Fruit fly (Drosophila melanogaster) whole organism, embryonic: ENCODE data around the gene Vha36-3.

Source experiments
- Atf6 ChIP-seq: fragments of 200-800 bp; sonication (Bioruptor generic); IDR thresholded peaks from 2 replicates; pipeline ENCODE4 v1.3.6; 2022; ENCODE audit warnings: missing biosample characterization, missing genetic modification characterization
- Bteb2 ChIP-seq: fragments of 200-800 bp; sonication (Bioruptor generic); optimal IDR thresholded peaks from 2 replicates; lab custom pipeline; 2016; ENCODE audit warnings: missing biosample characterization, missing genetic modification characterization
- CG10321 ChIP-seq: fragments of 200-800 bp; sonication (Bioruptor generic); IDR thresholded peaks from 2 replicates; pipeline ENCODE4 v1.3.6; 2022; ENCODE audit warnings: missing biosample characterization, missing genetic modification characterization
- CG10543 ChIP-seq: fragments of 200-800 bp; sonication (Bioruptor generic); optimal IDR thresholded peaks from 3 replicates; lab custom pipeline; 2017; ENCODE audit warnings: missing biosample characterization, mild to moderate bottlenecking, missing genetic modification characterization, moderate library complexity
- CG10654 ChIP-seq: fragments of 200-800 bp; sonication (Bioruptor generic); optimal IDR thresholded peaks from 2 replicates; lab custom pipeline; 2016; ENCODE audit warnings: missing biosample characterization, missing genetic modification characterization
- CG11085 ChIP-seq: fragments of 200-800 bp; sonication (Bioruptor generic); IDR thresholded peaks from 2 replicates; pipeline ENCODE4 v1.3.6; 2022; ENCODE audit warnings: missing biosample characterization, missing genetic modification characterization
- CG1529 ChIP-seq: fragments of 200-800 bp; sonication (Bioruptor generic); optimal IDR thresholded peaks from 3 replicates; lab custom pipeline; 2018; ENCODE audit warnings: missing biosample characterization, missing genetic modification characterization
- CG18262 ChIP-seq: fragments of 200-800 bp; optimal IDR thresholded peaks from 3 replicates; lab custom pipeline; 2019; ENCODE audit warnings: missing biosample characterization, mild to moderate bottlenecking, missing genetic modification characterization, moderate library complexity
- CG3281 ChIP-seq: fragments of 200-800 bp; sonication (Bioruptor generic); optimal IDR thresholded peaks from 3 replicates; lab custom pipeline; 2017; ENCODE audit warnings: missing biosample characterization, mild to moderate bottlenecking, missing genetic modification characterization
- CG34376 ChIP-seq: fragments of 200-800 bp; sonication (Bioruptor generic); optimal IDR thresholded peaks from 2 replicates; lab custom pipeline; 2018; ENCODE audit warnings: missing biosample characterization, mild to moderate bottlenecking, missing genetic modification characterization
- CG34422 ChIP-seq: fragments of 200-800 bp; sonication (Bioruptor generic); IDR thresholded peaks from 3 replicates; pipeline ENCODE4 v1.3.6; 2022; ENCODE audit warnings: missing biosample characterization, missing genetic modification characterization
- CG3726 ChIP-seq: fragments of 200-800 bp; sonication (Bioruptor generic); IDR thresholded peaks from 3 replicates; pipeline ENCODE4, ENCODE4 v1.3.6; 2022; ENCODE audit warnings: missing biosample characterization, missing genetic modification characterization
- CG43689 ChIP-seq: fragments of 200-800 bp; sonication (Bioruptor generic); IDR thresholded peaks from 2 replicates; pipeline ENCODE4 v1.3.6; 2022; ENCODE audit warnings: missing biosample characterization, missing genetic modification characterization
- CG6791 ChIP-seq: fragments of 200-800 bp; sonication (Bioruptor generic); IDR thresholded peaks from 3 replicates; pipeline ENCODE4 v1.3.6; 2022; ENCODE audit warnings: missing biosample characterization, missing genetic modification characterization; ENCODE audit not compliant: partially characterized antibody
- CG8290 ChIP-seq, 3 experiments: fragments of 200-800 bp; sonication (Bioruptor generic); optimal IDR thresholded peaks; 2 replicates each; lab custom pipeline; 2016 to 2019; ENCODE audit warnings: missing biosample characterization in 3 of 3, missing genetic modification characterization in 3 of 3, mild to moderate bottlenecking in 2 of 3, moderate library complexity in 1 of 3
- CG8944 ChIP-seq: fragments of 200-800 bp; sonication (Bioruptor generic); optimal IDR thresholded peaks from 3 replicates; lab custom pipeline; 2016; ENCODE audit warnings: missing biosample characterization, missing genetic modification characterization
- Chrac-16 ChIP-seq: fragments of 200-800 bp; sonication (Bioruptor generic); optimal IDR thresholded peaks from 3 replicates; lab custom pipeline; 2016; ENCODE audit warnings: missing biosample characterization, missing genetic modification characterization
- Deaf1 ChIP-seq: fragments of 200-800 bp; optimal IDR thresholded peaks from 3 replicates; lab custom pipeline; 2019; ENCODE audit warnings: missing biosample characterization, mild to moderate bottlenecking, missing genetic modification characterization, moderate library complexity
- Dek ChIP-seq: fragments of 200-800 bp; sonication (Bioruptor generic); optimal IDR thresholded peaks from 3 replicates; lab custom pipeline; 2019; ENCODE audit warnings: missing biosample characterization, mild to moderate bottlenecking, missing genetic modification characterization, moderate library complexity
- Dll ChIP-seq: fragments of 200-800 bp; sonication (Bioruptor generic); IDR thresholded peaks from 4 replicates; pipeline ENCODE4 v1.3.6; 2022; ENCODE audit warnings: missing biosample characterization, missing genetic modification characterization; ENCODE audit not compliant: partially characterized antibody
- Ets65A ChIP-seq: fragments of 200-800 bp; sonication (Bioruptor generic); peaks from one replicate; lab custom pipeline; 2016; ENCODE audit warnings: missing biosample characterization, missing genetic modification characterization
- Hr3 ChIP-seq: fragments of 200-800 bp; sonication (Bioruptor generic); optimal IDR thresholded peaks from 3 replicates; lab custom pipeline; 2016; ENCODE audit warnings: missing biosample characterization, missing genetic modification characterization
- Hr78 ChIP-seq, 2 experiments: fragments of 200-800 bp in 1 of 2; fragments of >200 bp in 1 of 2; sonication (Bioruptor generic) in 1 of 2; optimal IDR thresholded peaks; 2 replicates each; lab custom pipeline; 2017 to 2019; ENCODE audit warnings: missing biosample characterization in 2 of 2, missing genetic modification characterization in 2 of 2, mild to moderate bottlenecking in 1 of 2, moderate library complexity in 1 of 2
- Mes4 ChIP-seq: fragments of 200-800 bp; sonication (Bioruptor generic); optimal IDR thresholded peaks from 2 replicates; lab custom pipeline; 2016; ENCODE audit warnings: missing biosample characterization, missing genetic modification characterization
- Nf-YB ChIP-seq: fragments of 200-800 bp; sonication (Bioruptor generic); optimal IDR thresholded peaks from 3 replicates; lab custom pipeline; 2019; ENCODE audit warnings: missing biosample characterization, mild to moderate bottlenecking, missing genetic modification characterization, moderate library complexity
- Ptx1 ChIP-seq: fragments of 200-800 bp; sonication (Bioruptor generic); IDR thresholded peaks from 2 replicates; pipeline ENCODE4 v1.3.6; 2022; ENCODE audit warnings: missing biosample characterization, missing genetic modification characterization
- Rx ChIP-seq: fragments of 200-800 bp; sonication (Bioruptor generic); IDR thresholded peaks from 2 replicates; pipeline ENCODE4 v1.3.6; 2022; ENCODE audit warnings: missing biosample characterization, missing genetic modification characterization
- Side ChIP-seq: fragments of 200-800 bp; sonication (Bioruptor generic); optimal IDR thresholded peaks from 2 replicates; lab custom pipeline; 2016; ENCODE audit warnings: missing biosample characterization, missing genetic modification characterization
- amos ChIP-seq: fragments of 200-800 bp; sonication (Bioruptor generic); IDR thresholded peaks from 2 replicates; pipeline ENCODE4 v1.3.6; 2022; ENCODE audit warnings: missing biosample characterization, missing genetic modification characterization; ENCODE audit not compliant: partially characterized antibody
- az2 ChIP-seq: fragments of 200-800 bp; sonication (Bioruptor generic); optimal IDR thresholded peaks from 3 replicates; lab custom pipeline; 2016; ENCODE audit warnings: missing biosample characterization, missing genetic modification characterization
- btn ChIP-seq: fragments of 200-800 bp; sonication (Bioruptor generic); optimal IDR thresholded peaks from 2 replicates; lab custom pipeline; 2016; ENCODE audit warnings: missing biosample characterization, missing genetic modification characterization
- cato ChIP-seq: fragments of 200-800 bp; sonication (Bioruptor generic); optimal IDR thresholded peaks from 2 replicates; lab custom pipeline; 2016; ENCODE audit warnings: missing biosample characterization, missing genetic modification characterization, borderline replicate concordance
- caup ChIP-seq: fragments of 200-800 bp; sonication (Bioruptor generic); optimal IDR thresholded peaks from 3 replicates; lab custom pipeline; 2017; ENCODE audit warnings: missing biosample characterization, mild to moderate bottlenecking, missing genetic modification characterization, moderate library complexity; ENCODE audit not compliant: severe bottlenecking
- crol ChIP-seq: fragments of 200-800 bp; sonication (Bioruptor generic); IDR thresholded peaks from 2 replicates; pipeline ENCODE4 v1.3.6; 2022; ENCODE audit warnings: missing biosample characterization, missing genetic modification characterization
- danr ChIP-seq: fragments of 200-800 bp; sonication (Bioruptor generic); IDR thresholded peaks from 2 replicates; pipeline ENCODE4 v1.3.6; 2022; ENCODE audit warnings: missing biosample characterization, missing genetic modification characterization
- dmrt99B ChIP-seq: fragments of 200-800 bp; sonication (Bioruptor generic); optimal IDR thresholded peaks from 2 replicates; lab custom pipeline; 2018; ENCODE audit warnings: missing biosample characterization, mild to moderate bottlenecking, missing genetic modification characterization, moderate library complexity
- ems ChIP-seq: fragments of 200-800 bp; sonication (Bioruptor generic); optimal IDR thresholded peaks from 3 replicates; lab custom pipeline; 2016; ENCODE audit warnings: missing biosample characterization, missing genetic modification characterization
- gcm2 ChIP-seq: fragments of 200-800 bp; sonication (Bioruptor generic); optimal IDR thresholded peaks from 2 replicates; lab custom pipeline; 2016; ENCODE audit warnings: missing biosample characterization, missing genetic modification characterization
- grn ChIP-seq: fragments of 200-800 bp; sonication (Bioruptor generic); optimal IDR thresholded peaks from 3 replicates; lab custom pipeline; 2017; ENCODE audit warnings: missing biosample characterization, missing genetic modification characterization
- hth ChIP-seq: fragments of >200 bp; optimal IDR thresholded peaks from 2 replicates; lab custom pipeline; 2017; ENCODE audit warnings: inconsistent platforms
- ind ChIP-seq: fragments of 200-800 bp; sonication (Bioruptor generic); optimal IDR thresholded peaks from 3 replicates; lab custom pipeline; 2016; ENCODE audit warnings: missing biosample characterization, missing genetic modification characterization
- kah ChIP-seq: fragments of 200-800 bp; sonication (Bioruptor generic); optimal IDR thresholded peaks from 2 replicates; lab custom pipeline; 2018; ENCODE audit warnings: missing biosample characterization, mild to moderate bottlenecking, missing genetic modification characterization
- klu ChIP-seq: fragments of 200-800 bp; sonication (Bioruptor generic); IDR thresholded peaks from 2 replicates; pipeline ENCODE4 v1.3.6; 2022; ENCODE audit warnings: missing biosample characterization, missing genetic modification characterization
- mld ChIP-seq: fragments of 200-800 bp; sonication (Bioruptor generic); IDR thresholded peaks from 3 replicates; pipeline ENCODE4 v1.3.6; 2022; ENCODE audit warnings: missing biosample characterization, missing genetic modification characterization; ENCODE audit not compliant: partially characterized antibody
- p53 ChIP-seq: fragments of 200-800 bp; sonication (Bioruptor generic); optimal IDR thresholded peaks from 2 replicates; lab custom pipeline; 2016; ENCODE audit warnings: missing biosample characterization, missing genetic modification characterization
- pros ChIP-seq: fragments of 200-800 bp; sonication (Bioruptor generic); optimal IDR thresholded peaks from 3 replicates; lab custom pipeline; 2019; ENCODE audit warnings: missing biosample characterization, mild to moderate bottlenecking, missing genetic modification characterization, moderate library complexity
- seq ChIP-seq: fragments of 200-800 bp; sonication (Bioruptor generic); IDR thresholded peaks from 2 replicates; pipeline ENCODE4 v1.3.6; 2022; ENCODE audit warnings: missing biosample characterization, missing genetic modification characterization
- slou ChIP-seq: fragments of 200-800 bp; sonication (Bioruptor generic); optimal IDR thresholded peaks from 3 replicates; lab custom pipeline; 2016; ENCODE audit warnings: missing biosample characterization, missing genetic modification characterization
- sr ChIP-seq: fragments of 200-800 bp; sonication (Bioruptor generic); IDR thresholded peaks from 3 replicates; pipeline ENCODE4 v1.3.6; 2022; ENCODE audit warnings: missing biosample characterization, missing genetic modification characterization
- tx ChIP-seq: fragments of 200-800 bp; sonication (Bioruptor generic); optimal IDR thresholded peaks from 2 replicates; lab custom pipeline; 2016; ENCODE audit warnings: missing biosample characterization, missing genetic modification characterization
- vvl ChIP-seq: fragments of 200-800 bp; sonication (Bioruptor generic); IDR thresholded peaks from 2 replicates; pipeline ENCODE4 v1.3.6; 2022; ENCODE audit warnings: missing biosample characterization, missing genetic modification characterization

The Vha36-3 gene

DNA sequence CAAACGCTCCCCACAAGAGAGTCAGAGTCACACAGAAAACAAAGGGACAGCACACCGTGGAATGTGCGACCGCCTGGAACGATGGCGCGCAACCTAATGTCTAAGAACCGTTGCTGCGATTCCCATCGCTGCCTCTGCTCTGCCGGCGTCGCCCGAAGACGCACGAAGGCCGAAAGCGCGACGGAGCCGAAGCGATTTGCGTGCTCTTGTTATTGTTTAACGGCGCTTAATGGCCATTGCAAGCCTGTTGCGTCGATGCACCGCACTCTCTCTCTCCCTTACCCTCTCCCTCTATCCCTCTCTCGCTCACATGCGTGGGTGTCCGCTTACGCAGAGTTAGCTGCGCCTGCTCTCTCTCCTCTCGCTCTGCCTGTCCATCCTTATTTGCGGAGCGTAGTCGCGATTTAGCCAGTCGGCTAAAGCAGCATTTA is 35.0 kb downstream of the Vha36-3 start, which contains the start of gene trol (continued):
- TF ChIP-seq klu (no peak), gcm2 (GFP tag; lab: Kevin White, UChicago) (no peak), CG34376 (GFP tag; lab: Kevin White, UChicago) (no peak), pros (GFP tag; lab: Kevin White, UChicago) (peak; percentile 21), dmrt99B (tag; lab: Kevin White, UChicago) (no peak), vvl (GFP tag; lab: Robert Waterston, UW) (peak; percentile 48; the same call in 1 of the 2 replicates), kah (GFP tag; lab: Kevin White, UChicago) (peak; percentile 27), amos (GFP tag; lab: Robert Waterston, UW) (peak; percentile 10; the same call in 1 of the 2 replicates), sr (peak; percentile 87), Rx (GFP tag; lab: Robert Waterston, UW) (no peak), CG3281 (no peak), Side (no peak), Dll (0 out of 4 replicates have a peak, but pooled peaks have one; percentile 31), Chrac-16 (no peak), CG34422 (0 out of 3 replicates have a peak, but pooled peaks have one; percentile 13), Deaf1 (tag; lab: Kevin White, UChicago) (peak; percentile 98), CG8944 (GFP tag; lab: Kevin White, UChicago) (no peak), p53 (no peak), az2 (GFP tag; lab: Kevin White, UChicago) (no peak), caup (GFP tag; lab: Kevin White, UChicago) (peak; percentile 34), Dek (tag; lab: Kevin White, UChicago) (no peak), CG6791 (GFP tag; lab: Robert Waterston, UW) (no peak), CG10321 (GFP tag; lab: Robert Waterston, UW) (0 out of 2 replicates have a peak, but pooled peaks have one; percentile 11), mld (GFP tag; lab: Robert Waterston, UW) (no peak), CG10543 (GFP tag; lab: Kevin White, UChicago) (no peak), CG3726 (GFP tag; lab: Robert Waterston, UW) (no peak), CG11085 (GFP tag; lab: Robert Waterston, UW) (no peak), btn (GFP tag; lab: Kevin White, UChicago) (no peak), Nf-YB (GFP tag; lab: Kevin White, UChicago) (no peak), Hr3 (no peak), tx (no peak), seq (GFP tag; lab: Robert Waterston, UW) (no peak), CG8290 (GFP tag; optimal IDR thresholded peaks at IDR 0.05; lab: Kevin White, UChicago) (peak; percentile 6), CG8290 (tag; optimal IDR thresholded peaks at IDR 0.05; lab: Kevin White, UChicago) (peak in 1 of 2 experiments; percentile 38), Ptx1 (GFP tag; lab: Robert Waterston, UW) (no peak), ems (GFP tag; lab: Kevin White, UChicago) (no peak), slou (no peak), CG18262 (tag; lab: Kevin White, UChicago) (no peak), grn (GFP tag; lab: Kevin White, UChicago) (peak; percentile 19), CG43689 (GFP tag; lab: Robert Waterston, UW) (no peak), hth (lab: Kevin White, UChicago) (no peak), cato (no peak), Mes4 (GFP tag; lab: Kevin White, UChicago) (no peak), ind (GFP tag; lab: Kevin White, UChicago) (no peak), Atf6 (GFP tag; lab: Robert Waterston, UW) (no peak), Hr78 (GFP tag; optimal IDR thresholded peaks at IDR 0.05; lab: Kevin White, UChicago) (peak in 1 of 2 experiments; percentile 28), Bteb2 (GFP tag; lab: Kevin White, UChicago) (no peak), danr (GFP tag; lab: Robert Waterston, UW) (no peak), CG1529 (GFP tag; lab: Kevin White, UChicago) (no peak), CG10654 (no peak), Ets65A (GFP tag; lab: Kevin White, UChicago) (no peak), crol (GFP tag; lab: Robert Waterston, UW) (peak; percentile 69)
